Worm (Caenorhabditis elegans): Measurements from ENCODE around the gene moa-2.
A peak's percentile ranks its signal among the peaks of the same experiment; 100 is the strongest.

Gene moa-2

DNA sequence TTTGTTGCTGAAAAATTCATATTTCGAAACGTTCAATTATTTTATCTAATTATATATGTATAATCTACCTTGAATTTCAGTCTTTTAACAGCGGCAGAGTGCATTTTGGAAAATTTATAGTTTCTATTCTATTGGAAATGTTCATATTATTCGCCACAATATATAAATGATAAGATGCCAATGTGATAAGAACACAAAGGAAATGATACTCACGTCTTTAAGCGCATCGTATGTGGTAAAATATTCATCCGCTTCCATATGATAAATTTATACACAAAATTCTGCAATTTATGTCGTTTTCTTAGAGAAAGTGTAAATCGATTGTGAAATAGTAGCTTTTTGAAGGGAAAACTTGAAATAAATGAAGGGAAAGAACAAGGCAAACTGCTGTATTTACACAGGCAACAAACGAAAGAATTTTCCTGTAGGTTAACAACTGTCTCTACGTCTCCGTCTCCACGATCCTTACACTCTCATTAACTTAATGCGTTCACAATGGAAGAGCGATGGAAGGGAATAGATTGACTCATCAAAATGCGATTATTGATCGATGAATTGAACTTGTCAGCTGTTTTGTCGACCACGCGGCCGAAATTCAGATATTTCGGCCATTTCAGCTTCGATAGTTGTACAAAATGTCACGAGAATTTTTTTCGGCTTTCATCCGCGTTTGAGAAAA, 36.7 kb downstream of the moa-2 start, which contains the start of gene alfa-1:
Gene alfa-1 (minus strand): TSS at position 515 of the 679 bp plus-strand sequence.
- TF ChIP-seq elt-2 (tag; optimal IDR thresholded peaks at IDR 0.05) (peak; percentile 79), npax-4 (tag; optimal IDR thresholded peaks at IDR 0.05) (no peak)

ce11 chrII:7651171-7651570, 47.7 kb downstream of the moa-2 start, which contains the start of gene pde-4:
pde-4 (minus strand) TSS chrII:7651246.
- TF ChIP-seq ceh-18 (tag; optimal IDR thresholded peaks at IDR 0.05): peak; percentile 16
- TF ChIP-seq tbx-2 (tag; optimal IDR thresholded peaks at IDR 0.05): no peak
